Fruit fly (Drosophila melanogaster): Measurements from ENCODE around the gene CG34165.

Gene CG34165

DNA sequence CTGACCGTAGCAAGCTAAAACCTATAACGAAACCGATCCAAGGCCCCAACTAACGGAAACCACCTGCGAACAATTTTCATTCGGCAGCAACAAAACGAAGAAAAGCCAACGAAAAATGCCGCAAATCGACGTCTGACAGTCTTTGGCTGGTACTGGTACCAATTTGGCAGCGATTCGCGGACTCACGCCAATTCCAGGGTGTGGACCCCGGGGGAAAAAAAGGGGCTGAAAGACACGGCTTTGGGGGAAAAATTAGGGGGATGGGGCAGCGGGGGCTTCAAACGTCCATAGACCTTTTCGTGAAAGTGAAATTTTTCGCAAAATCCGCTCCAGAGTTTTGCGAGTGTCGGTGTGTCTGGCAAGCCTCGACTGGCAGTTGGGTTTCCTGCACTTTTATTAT lies 19.9 kb upstream of the CG34165 start:
- no peak for TF ChIP-seq Met (GFP tag; optimal IDR thresholded peaks at IDR 0.05)
- 0 out of 2 replicates have a peak, but pooled peaks have one; percentile 14 for TF ChIP-seq CG15336 (GFP tag; IDR thresholded peaks at IDR 0.05)
- no peak for TF ChIP-seq ss (GFP tag; optimal IDR thresholded peaks at IDR 0.05)
- peak; percentile 56; the same call in 1 of the 3 replicates for TF ChIP-seq eg (GFP tag; IDR thresholded peaks at IDR 0.05)
- no peak for TF ChIP-seq dac (GFP tag; optimal IDR thresholded peaks at IDR 0.05)
- TF ChIP-seq CG8119 (GFP tag; IDR thresholded peaks at IDR 0.05), result peak; percentile 39; the same call in 1 of the 3 replicates
- TF ChIP-seq CG6276 (GFP tag; optimal IDR thresholded peaks at IDR 0.05), result no peak
- no peak for TF ChIP-seq Eip75B (GFP tag; optimal IDR thresholded peaks at IDR 0.05)

DNA sequence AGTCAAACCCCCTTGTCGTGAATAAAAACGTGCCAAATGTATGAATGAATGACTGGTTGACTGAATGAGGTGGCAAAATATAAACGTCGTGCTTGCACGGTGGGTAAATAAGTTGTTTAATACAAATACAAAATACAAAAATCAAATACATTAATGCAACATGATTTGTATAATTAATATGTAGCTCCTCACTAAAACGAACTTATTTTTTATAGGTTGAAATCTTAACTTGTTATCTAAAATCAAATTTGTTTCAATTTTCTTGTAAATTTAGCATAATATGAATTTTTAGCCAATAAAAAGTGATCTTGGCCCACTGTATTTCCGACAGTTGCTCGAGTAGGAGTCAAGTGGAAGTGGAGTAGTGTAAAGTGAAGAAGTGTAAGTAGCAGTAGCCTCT lies 15.6 kb upstream of the CG34165 start:
- TF ChIP-seq Gug (GFP tag; IDR thresholded peaks at IDR 0.05) (no peak), CG11762 (GFP tag; optimal IDR thresholded peaks at IDR 0.05; ENCODE audit: insufficient read depth) (peak; percentile 1), fkh (GFP tag; optimal IDR thresholded peaks at IDR 0.05) (no peak), Ets96B (tag; optimal IDR thresholded peaks at IDR 0.05) (peak; percentile 13), CG1621 (tag; optimal IDR thresholded peaks at IDR 0.05) (no peak), CG4318 (GFP tag; optimal IDR thresholded peaks at IDR 0.05) (peak; percentile 29), CG34406 (GFP tag; optimal IDR thresholded peaks at IDR 0.05) (no peak), topi (GFP tag; optimal IDR thresholded peaks at IDR 0.05) (no peak), Eip78C (GFP tag) (peak; percentile 78), pdm3 (GFP tag; optimal IDR thresholded peaks at IDR 0.05) (peak; percentile 31), CG32006 (GFP tag; optimal IDR thresholded peaks at IDR 0.05) (peak; percentile 65), cyc (GFP tag; optimal IDR thresholded peaks at IDR 0.05) (peak; percentile 4), CG15336 (GFP tag; IDR thresholded peaks at IDR 0.05) (peak; percentile 55; the same call in 1 of the 2 replicates), CG3032 (tag; optimal IDR thresholded peaks at IDR 0.05) (no peak), CG6854 (GFP tag; optimal IDR thresholded peaks at IDR 0.05) (no peak), Sox14 (GFP tag; optimal IDR thresholded peaks at IDR 0.05) (no peak), Hr4 (GFP tag; optimal IDR thresholded peaks at IDR 0.05) (peak; percentile 45), dsx (GFP tag; optimal IDR thresholded peaks at IDR 0.05; ENCODE audit: poor library complexity, severe bottlenecking) (no peak), ss (GFP tag; optimal IDR thresholded peaks at IDR 0.05) (peak in 1 of 2 experiments; percentile 5), CG6276 (GFP tag; optimal IDR thresholded peaks at IDR 0.05) (peak; percentile 37), CG7368 (GFP tag; optimal IDR thresholded peaks at IDR 0.05) (no peak), Met (GFP tag; optimal IDR thresholded peaks at IDR 0.05) (peak; percentile 11), esn (GFP tag; optimal IDR thresholded peaks at IDR 0.05) (peak; percentile 11), fd85E (GFP tag; optimal IDR thresholded peaks at IDR 0.05) (no peak), achi (GFP tag; optimal IDR thresholded peaks at IDR 0.05) (peak; percentile 10), Sox102F (GFP tag; optimal IDR thresholded peaks at IDR 0.05) (peak; percentile 14), CG6792 (GFP tag; optimal IDR thresholded peaks at IDR 0.05) (peak; percentile 16), Smox (GFP tag; optimal IDR thresholded peaks at IDR 0.05) (peak; percentile 24), acj6 (GFP tag; optimal IDR thresholded peaks at IDR 0.05) (peak; percentile 1), CG9139 (GFP tag; optimal IDR thresholded peaks at IDR 0.05) (no peak), CG8632 (GFP tag; optimal IDR thresholded peaks at IDR 0.05) (peak; percentile 8), net (GFP tag; optimal IDR thresholded peaks at IDR 0.05) (peak; percentile 47), CG6163 (GFP tag; IDR thresholded peaks at IDR 0.05) (no peak), svp (GFP tag) (peak; percentile 62), CG8319 (GFP tag; optimal IDR thresholded peaks at IDR 0.05) (peak; percentile 1), Eip93F (GFP tag; optimal IDR thresholded peaks at IDR 0.05) (no peak)

dm6 chr2L:14698980-14699379 lies 14.6 kb upstream of the CG34165 start:
- TF ChIP-seq acj6 (GFP tag; optimal IDR thresholded peaks at IDR 0.05) (no peak), CG6276 (GFP tag; optimal IDR thresholded peaks at IDR 0.05) (no peak), CG11902 (GFP tag; optimal IDR thresholded peaks at IDR 0.05) (no peak), Blimp-1 (GFP tag; optimal IDR thresholded peaks at IDR 0.05) (no peak)
